Worm (Caenorhabditis elegans): Measurements from ENCODE around the gene nspe-1.

ce11 chrII:12636602-12637001, 15.9 kb upstream of the nspe-1 start, which contains the start of gene nhr-234:
- TF ChIP-seq drap-1 (GFP tag; optimal IDR thresholded peaks at IDR 0.05) (no peak), snpc-4 (tag; optimal IDR thresholded peaks at IDR 0.05) (no peak), elt-3 (tag; optimal IDR thresholded peaks at IDR 0.05) (no peak), mab-5 (tag; optimal IDR thresholded peaks at IDR 0.05) (no peak), ceh-39 (tag; optimal IDR thresholded peaks at IDR 0.05) (no peak), nhr-237 (tag; optimal IDR thresholded peaks at IDR 0.05) (no peak), ces-1 (GFP tag; optimal IDR thresholded peaks at IDR 0.05) (no peak), ztf-11 (tag; optimal IDR thresholded peaks at IDR 0.05) (no peak), nhr-28 (tag; optimal IDR thresholded peaks at IDR 0.05) (no peak), nhr-76 (tag; optimal IDR thresholded peaks at IDR 0.05) (no peak), tbx-8 (GFP tag; optimal IDR thresholded peaks at IDR 0.05) (no peak), unc-39 (tag; optimal IDR thresholded peaks at IDR 0.05) (no peak)

Data from whole organism, mixed stage, embryonic.